Fruit fly (Drosophila melanogaster): ENCODE data around the gene PGRP-LD.

DNA sequence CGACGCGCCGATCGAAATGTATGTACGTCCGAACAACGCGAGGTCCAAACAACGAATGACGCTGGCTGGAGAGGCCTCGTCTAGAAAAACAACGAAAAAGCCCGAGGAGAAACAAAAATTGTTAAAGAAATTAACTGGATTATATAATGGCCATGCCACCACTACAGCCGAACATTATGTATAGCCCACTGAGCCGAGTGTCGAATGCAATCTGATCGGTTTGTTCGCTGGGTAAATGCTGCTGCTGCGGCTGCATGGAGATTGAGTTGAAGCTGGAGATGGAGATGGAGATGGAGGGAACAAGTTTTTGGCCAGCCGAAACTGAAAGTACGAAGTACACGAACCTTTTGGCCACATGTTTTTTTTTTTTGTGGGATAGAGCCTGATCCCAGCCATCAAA, 6.8 kb downstream of the PGRP-LD start, which contains the start of gene Cralbp:
- TF ChIP-seq CG8281 (tag; optimal IDR thresholded peaks at IDR 0.05) (no peak), CG15514 (GFP tag; optimal IDR thresholded peaks at IDR 0.05) (no peak), Dp (GFP tag; optimal IDR thresholded peaks at IDR 0.05) (no peak), CG31365 (tag; optimal IDR thresholded peaks at IDR 0.05) (no peak), ftz-f1 (GFP tag; optimal IDR thresholded peaks at IDR 0.05) (no peak), ewg (GFP tag; optimal IDR thresholded peaks at IDR 0.05) (no peak), dysf (GFP tag; IDR thresholded peaks at IDR 0.05) (no peak), CG2202 (tag; optimal IDR thresholded peaks at IDR 0.05) (no peak), CG11560 (tag; IDR thresholded peaks at IDR 0.05) (no peak), CG8359 (GFP tag; optimal IDR thresholded peaks at IDR 0.05; ENCODE audit: borderline replicate concordance) (no peak), dan (GFP tag; IDR thresholded peaks at IDR 0.05) (no peak), Deaf1 (tag; optimal IDR thresholded peaks at IDR 0.05) (peak; percentile 77), ttk (GFP tag; IDR thresholded peaks at IDR 0.05) (no peak), maf-S (GFP tag; optimal IDR thresholded peaks at IDR 0.05) (no peak)
